Worm (Caenorhabditis elegans): Measurements from ENCODE around the gene F08F8.10.

Gene F08F8.10

ce11 chrIII:7358627-7359026 is 1.4 kb upstream of the F08F8.10 start:
- TF ChIP-seq zip-8 (tag; optimal IDR thresholded peaks at IDR 0.05) (no peak), ces-1 (GFP tag; optimal IDR thresholded peaks at IDR 0.05) (no peak), drap-1 (GFP tag; optimal IDR thresholded peaks at IDR 0.05) (no peak), ztf-11 (tag; optimal IDR thresholded peaks at IDR 0.05) (no peak), cnd-1 (tag; optimal IDR thresholded peaks at IDR 0.05) (no peak), unc-39 (tag; optimal IDR thresholded peaks at IDR 0.05) (no peak), ceh-83 (GFP tag; optimal IDR thresholded peaks at IDR 0.05) (no peak), lsy-2 (tag; optimal IDR thresholded peaks at IDR 0.05) (no peak), nhr-12 (tag; optimal IDR thresholded peaks at IDR 0.05) (no peak), flh-1 (GFP tag; optimal IDR thresholded peaks at IDR 0.05) (no peak), hlh-1 (tag; optimal IDR thresholded peaks at IDR 0.05) (no peak), tbx-8 (GFP tag; optimal IDR thresholded peaks at IDR 0.05) (no peak), nhr-2 (tag; optimal IDR thresholded peaks at IDR 0.05) (no peak)

ce11 chrIII:7353871-7354270 is 3.3 kb downstream of the F08F8.10 start, which contains the start of gene F08F8.9:
Gene F08F8.9 (minus strand): TSS chrIII:7353971.
- TF ChIP-seq hlh-1 (tag; optimal IDR thresholded peaks at IDR 0.05) (no peak), sptf-1 (tag; optimal IDR thresholded peaks at IDR 0.05) (no peak), elt-3 (tag; optimal IDR thresholded peaks at IDR 0.05) (no peak), nhr-237 (tag; optimal IDR thresholded peaks at IDR 0.05) (no peak), flh-1 (GFP tag; optimal IDR thresholded peaks at IDR 0.05) (no peak), nhr-28 (tag; optimal IDR thresholded peaks at IDR 0.05) (no peak), ztf-11 (tag; optimal IDR thresholded peaks at IDR 0.05) (no peak), ces-1 (GFP tag; optimal IDR thresholded peaks at IDR 0.05) (no peak), zip-8 (tag; optimal IDR thresholded peaks at IDR 0.05) (no peak), nhr-2 (tag; optimal IDR thresholded peaks at IDR 0.05) (no peak), blmp-1 (tag; optimal IDR thresholded peaks at IDR 0.05) (no peak), pha-4 (tag; optimal IDR thresholded peaks at IDR 0.05) (no peak), M03D4.4 (tag; optimal IDR thresholded peaks at IDR 0.05) (no peak), sem-2 (GFP tag; optimal IDR thresholded peaks at IDR 0.05) (no peak), ceh-83 (GFP tag; optimal IDR thresholded peaks at IDR 0.05) (no peak)

ce11 chrIII:7349075-7349474 is 8.1 kb downstream of the F08F8.10 start, which contains the start of gene gos-28:
Gene gos-28 (minus strand): TSS chrIII:7349175.
- TF ChIP-seq unc-62 (GFP tag; optimal IDR thresholded peaks at IDR 0.05): no peak
- no peak for TF ChIP-seq unc-120 (tag; optimal IDR thresholded peaks at IDR 0.05; ENCODE audit: poor library complexity, severe bottlenecking)
- no peak for TF ChIP-seq snpc-4 (tag; optimal IDR thresholded peaks at IDR 0.05)
- no peak for TF ChIP-seq nhr-12 (tag; optimal IDR thresholded peaks at IDR 0.05)
- TF ChIP-seq bed-3 (GFP tag; optimal IDR thresholded peaks at IDR 0.05): no peak
- TF ChIP-seq ceh-43 (GFP tag; optimal IDR thresholded peaks at IDR 0.05): no peak
- no peak for TF ChIP-seq ham-2 (GFP tag; optimal IDR thresholded peaks at IDR 0.05)
- no peak for TF ChIP-seq drap-1 (GFP tag; optimal IDR thresholded peaks at IDR 0.05)
- no peak for TF ChIP-seq lin-13 (tag; optimal IDR thresholded peaks at IDR 0.05)
- no peak for TF ChIP-seq ceh-39 (tag; optimal IDR thresholded peaks at IDR 0.05)
- no peak for TF ChIP-seq zip-8 (tag; optimal IDR thresholded peaks at IDR 0.05)
- no peak for TF ChIP-seq lsy-2 (tag; optimal IDR thresholded peaks at IDR 0.05)
- no peak for TF ChIP-seq hlh-1 (tag; optimal IDR thresholded peaks at IDR 0.05)
- no peak for TF ChIP-seq sem-2 (GFP tag; optimal IDR thresholded peaks at IDR 0.05)

- TF ChIP-seq drap-1 (GFP tag; optimal IDR thresholded peaks at IDR 0.05) (no peak), lin-32 (GFP tag; optimal IDR thresholded peaks at IDR 0.05) (no peak), ham-2 (GFP tag; optimal IDR thresholded peaks at IDR 0.05) (no peak), ceh-83 (GFP tag; optimal IDR thresholded peaks at IDR 0.05) (no peak), flh-1 (GFP tag; optimal IDR thresholded peaks at IDR 0.05) (no peak), nhr-12 (tag; optimal IDR thresholded peaks at IDR 0.05) (no peak), unc-62 (GFP tag; optimal IDR thresholded peaks at IDR 0.05) (no peak)
Observed at ce11 chrIII:7347049-7347448, 10.1 kb downstream of the F08F8.10 start, which contains the start of gene F08F8.7. Gene F08F8.7 (minus strand): TSS chrIII:7347149.

ce11 chrIII:7343389-7343788 is 13.8 kb downstream of the F08F8.10 start, which contains the start of gene F08F8.6:
Gene F08F8.6 (plus strand): TSS chrIII:7343689.
- TF ChIP-seq ham-2 (GFP tag; optimal IDR thresholded peaks at IDR 0.05) (no peak), hlh-1 (tag; optimal IDR thresholded peaks at IDR 0.05) (no peak), tbx-8 (GFP tag; optimal IDR thresholded peaks at IDR 0.05) (no peak), sem-2 (GFP tag; optimal IDR thresholded peaks at IDR 0.05) (no peak), elt-3 (tag; optimal IDR thresholded peaks at IDR 0.05) (no peak)

- TF ChIP-seq unc-120 (tag; optimal IDR thresholded peaks at IDR 0.05; ENCODE audit: poor library complexity, severe bottlenecking) (no peak), unc-39 (tag; optimal IDR thresholded peaks at IDR 0.05) (no peak), nhr-28 (tag; optimal IDR thresholded peaks at IDR 0.05) (no peak), M03D4.4 (tag; optimal IDR thresholded peaks at IDR 0.05) (no peak), ceh-39 (tag; optimal IDR thresholded peaks at IDR 0.05) (no peak), lin-13 (tag; optimal IDR thresholded peaks at IDR 0.05) (no peak), nhr-2 (tag; optimal IDR thresholded peaks at IDR 0.05) (no peak), ham-2 (GFP tag; optimal IDR thresholded peaks at IDR 0.05) (no peak), bed-3 (GFP tag; optimal IDR thresholded peaks at IDR 0.05) (no peak), ztf-11 (tag; optimal IDR thresholded peaks at IDR 0.05) (no peak), mab-5 (tag; optimal IDR thresholded peaks at IDR 0.05) (no peak), drap-1 (GFP tag; optimal IDR thresholded peaks at IDR 0.05) (no peak), pha-4 (tag; optimal IDR thresholded peaks at IDR 0.05) (no peak), snpc-4 (tag; optimal IDR thresholded peaks at IDR 0.05) (no peak), zip-8 (tag; optimal IDR thresholded peaks at IDR 0.05) (no peak), hlh-1 (tag; optimal IDR thresholded peaks at IDR 0.05) (no peak), ceh-43 (GFP tag; optimal IDR thresholded peaks at IDR 0.05) (no peak), ceh-83 (GFP tag; optimal IDR thresholded peaks at IDR 0.05) (no peak)
Observed at ce11 chrIII:7339138-7339537, 18.1 kb downstream of the F08F8.10 start.

Data from whole organism, mixed stage, embryonic.